Worm (Caenorhabditis elegans): Measurements from ENCODE around the gene F42H10.3.

DNA sequence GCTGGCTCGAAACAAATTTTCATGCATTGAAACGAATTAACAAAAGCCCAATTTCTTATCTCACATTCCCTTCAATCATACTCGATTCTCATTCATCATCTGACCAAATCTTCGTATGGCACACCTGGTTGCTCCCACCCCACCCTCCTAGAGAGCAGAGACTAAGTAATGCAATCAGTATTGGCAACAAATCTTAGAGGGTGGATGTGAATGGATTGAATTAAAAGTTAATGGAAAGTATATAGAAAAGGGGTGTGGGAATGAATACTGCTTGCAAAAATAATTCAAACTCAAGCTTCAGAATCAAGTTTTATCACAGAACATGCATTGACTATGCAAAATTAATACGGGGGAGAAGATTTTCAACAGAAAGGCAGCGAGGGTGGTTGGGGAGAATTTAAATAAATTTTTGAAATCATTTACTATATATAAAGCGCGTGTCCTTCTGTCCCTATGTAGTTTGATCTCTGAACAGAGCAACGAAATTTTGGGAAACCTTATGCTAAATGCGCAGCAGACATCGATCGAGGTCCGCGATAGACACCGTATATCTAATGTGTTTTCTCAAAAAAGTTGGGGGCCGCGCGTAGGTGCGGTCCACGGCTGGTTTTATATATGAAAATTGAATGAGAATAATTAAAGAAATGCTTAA, 46.1 kb upstream of the F42H10.3 start:
- no peak for TF ChIP-seq drap-1 (GFP tag; optimal IDR thresholded peaks at IDR 0.05)
- TF ChIP-seq mab-5 (tag; optimal IDR thresholded peaks at IDR 0.05) = no peak
- no peak for TF ChIP-seq zip-8 (tag; optimal IDR thresholded peaks at IDR 0.05)
- TF ChIP-seq nhr-76 (tag; optimal IDR thresholded peaks at IDR 0.05) = no peak
- no peak for TF ChIP-seq nhr-237 (tag; optimal IDR thresholded peaks at IDR 0.05)
- no peak for TF ChIP-seq mep-1 (tag; optimal IDR thresholded peaks at IDR 0.05)

Measured in whole organism, mixed stage, embryonic.